Fruit fly (Drosophila melanogaster): ENCODE results near the gene CG32944.

The CG32944 gene

dm6 chr3R:4416138-4416537, 3.2 kb downstream of the CG32944 start, which contains the start of gene CG31528:
Gene CG31528, plus strand, starts transcription at chr3R:4416438.
- no peak for TF ChIP-seq tj (GFP tag; optimal IDR thresholded peaks at IDR 0.05)
- no peak for TF ChIP-seq CG12768 (GFP tag; optimal IDR thresholded peaks at IDR 0.05)
- no peak for TF ChIP-seq Clk (GFP tag; optimal IDR thresholded peaks at IDR 0.05)
- no peak for TF ChIP-seq Crg-1 (GFP tag; optimal IDR thresholded peaks at IDR 0.05)
- TF ChIP-seq ovo (GFP tag; optimal IDR thresholded peaks at IDR 0.05) = no peak
- TF ChIP-seq bab1 (GFP tag; optimal IDR thresholded peaks at IDR 0.05) = no peak
- TF ChIP-seq CG1620 (GFP tag; optimal IDR thresholded peaks at IDR 0.05) = no peak
- no peak for TF ChIP-seq toe (GFP tag; optimal IDR thresholded peaks at IDR 0.05)
- TF ChIP-seq CG7101 (tag; optimal IDR thresholded peaks at IDR 0.05) = no peak
- no peak for TF ChIP-seq CG7045 (GFP tag; optimal IDR thresholded peaks at IDR 0.05)

- no peak for TF ChIP-seq CG11617 (GFP tag; optimal IDR thresholded peaks at IDR 0.05)
- TF ChIP-seq Clk (GFP tag; optimal IDR thresholded peaks at IDR 0.05) = no peak
- no peak for TF ChIP-seq toe (GFP tag; optimal IDR thresholded peaks at IDR 0.05)
- TF ChIP-seq CG33017 (tag; optimal IDR thresholded peaks at IDR 0.05) = no peak
- no peak for TF ChIP-seq pad (GFP tag; optimal IDR thresholded peaks at IDR 0.05)
- no peak for TF ChIP-seq Crg-1 (GFP tag; optimal IDR thresholded peaks at IDR 0.05)
These were observed 12.1 kb downstream of the CG32944 start for dm6 chr3R:4407325-4407724.

DNA sequence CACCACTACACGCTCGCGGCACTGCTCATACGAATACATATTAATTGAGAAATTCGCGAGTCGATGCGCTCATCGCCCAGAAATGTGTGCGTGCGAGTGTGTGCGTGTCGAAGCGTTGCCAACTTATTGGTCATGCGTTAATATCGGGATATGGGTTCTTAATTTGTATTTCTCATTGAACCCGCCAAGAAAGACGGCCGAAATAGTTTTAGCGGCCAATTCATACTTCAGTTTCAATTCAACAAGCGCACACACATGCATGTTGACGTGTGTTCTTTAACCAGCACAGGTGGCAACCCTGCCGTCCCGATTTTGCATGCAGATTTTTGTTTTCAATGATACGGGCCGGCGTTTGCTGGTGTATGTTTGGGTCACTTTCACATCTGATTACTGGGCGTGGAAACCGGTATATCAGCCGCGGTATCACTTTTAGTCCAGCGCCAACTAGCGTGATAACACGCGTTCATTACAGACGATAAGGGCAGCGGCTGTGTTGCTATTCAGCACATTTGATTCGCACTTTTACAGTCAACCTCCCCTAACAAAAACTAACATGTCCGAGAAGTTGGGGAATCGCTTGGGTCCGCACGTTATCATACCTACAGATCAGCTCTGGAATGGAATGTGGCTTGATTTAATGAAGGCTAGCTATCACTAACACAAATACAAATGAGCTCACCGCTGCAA, 15.5 kb downstream of the CG32944 start:
- TF ChIP-seq tj (GFP tag; optimal IDR thresholded peaks at IDR 0.05) (peak; percentile 58), Mnt (GFP tag; optimal IDR thresholded peaks at IDR 0.05) (peak; percentile 85), CG7101 (tag; optimal IDR thresholded peaks at IDR 0.05) (no peak), cnc (optimal IDR thresholded peaks at IDR 0.05) (no peak), Clk (GFP tag; optimal IDR thresholded peaks at IDR 0.05) (no peak), cic (GFP tag; optimal IDR thresholded peaks at IDR 0.05) (peak; percentile 75), CG5204 (GFP tag; optimal IDR thresholded peaks at IDR 0.05) (no peak), bab1 (GFP tag; optimal IDR thresholded peaks at IDR 0.05) (peak; percentile 22), CG33017 (tag; optimal IDR thresholded peaks at IDR 0.05) (peak; percentile 33), CG7045 (GFP tag; optimal IDR thresholded peaks at IDR 0.05) (no peak), toe (GFP tag; optimal IDR thresholded peaks at IDR 0.05) (peak; percentile 27), CG12768 (GFP tag; optimal IDR thresholded peaks at IDR 0.05) (peak; percentile 42), CG14711 (tag; optimal IDR thresholded peaks at IDR 0.05) (peak; percentile 91)

- TF ChIP-seq pad (GFP tag; optimal IDR thresholded peaks at IDR 0.05) = peak; percentile 15
- peak; percentile 35 for TF ChIP-seq bab1 (GFP tag; optimal IDR thresholded peaks at IDR 0.05)
- TF ChIP-seq CG7101 (tag; optimal IDR thresholded peaks at IDR 0.05) = peak; percentile 52
- peak; percentile 55 for TF ChIP-seq toe (GFP tag; optimal IDR thresholded peaks at IDR 0.05)
- TF ChIP-seq CG12768 (GFP tag; optimal IDR thresholded peaks at IDR 0.05) = no peak
- no peak for TF ChIP-seq Clk (GFP tag; optimal IDR thresholded peaks at IDR 0.05)
- no peak for TF ChIP-seq kay (GFP tag; ENCODE audit: borderline replicate concordance)
- TF ChIP-seq CG1620 (GFP tag; optimal IDR thresholded peaks at IDR 0.05) = no peak
- peak; percentile 28 for TF ChIP-seq cic (GFP tag; optimal IDR thresholded peaks at IDR 0.05)
- no peak for TF ChIP-seq Crg-1 (GFP tag; optimal IDR thresholded peaks at IDR 0.05)
- TF ChIP-seq CG5204 (GFP tag; optimal IDR thresholded peaks at IDR 0.05) = no peak
- no peak for TF ChIP-seq CG33017 (tag; optimal IDR thresholded peaks at IDR 0.05)
- TF ChIP-seq Hr96 (GFP tag; optimal IDR thresholded peaks at IDR 0.05) = no peak
- no peak for TF ChIP-seq CG7045 (GFP tag; optimal IDR thresholded peaks at IDR 0.05)
- peak; percentile 16 for TF ChIP-seq CG11617 (GFP tag; optimal IDR thresholded peaks at IDR 0.05)
- no peak for TF ChIP-seq cnc (optimal IDR thresholded peaks at IDR 0.05)
- TF ChIP-seq ovo (GFP tag; optimal IDR thresholded peaks at IDR 0.05) = peak; percentile 28
- peak; percentile 79 for TF ChIP-seq Mnt (GFP tag; optimal IDR thresholded peaks at IDR 0.05)
- peak; percentile 78 for TF ChIP-seq CG14711 (tag; optimal IDR thresholded peaks at IDR 0.05)
- TF ChIP-seq tj (GFP tag; optimal IDR thresholded peaks at IDR 0.05) = no peak
These were observed 16.3 kb downstream of the CG32944 start, which contains the start of gene lost for dm6 chr3R:4402884-4403705. Gene lost, plus strand, starts transcription at chr3R:4403076.

dm6 chr3R:4401977-4402589, 17.3 kb downstream of the CG32944 start, which contains the start of gene CG9853:
Gene CG9853, minus strand, starts transcription at chr3R:4402027.
- TF ChIP-seq cic (GFP tag; optimal IDR thresholded peaks at IDR 0.05) (no peak), Mnt (GFP tag; optimal IDR thresholded peaks at IDR 0.05) (no peak), CG1620 (GFP tag; optimal IDR thresholded peaks at IDR 0.05) (no peak), tj (GFP tag; optimal IDR thresholded peaks at IDR 0.05) (no peak), toe (GFP tag; optimal IDR thresholded peaks at IDR 0.05) (no peak), kay (GFP tag; ENCODE audit: borderline replicate concordance) (no peak), cnc (optimal IDR thresholded peaks at IDR 0.05) (no peak), CG7045 (GFP tag; optimal IDR thresholded peaks at IDR 0.05) (no peak), CG11617 (GFP tag; optimal IDR thresholded peaks at IDR 0.05) (no peak), CG14711 (tag; optimal IDR thresholded peaks at IDR 0.05) (no peak), pad (GFP tag; optimal IDR thresholded peaks at IDR 0.05) (no peak), ovo (GFP tag; optimal IDR thresholded peaks at IDR 0.05) (no peak), CG12768 (GFP tag; optimal IDR thresholded peaks at IDR 0.05) (no peak)

DNA sequence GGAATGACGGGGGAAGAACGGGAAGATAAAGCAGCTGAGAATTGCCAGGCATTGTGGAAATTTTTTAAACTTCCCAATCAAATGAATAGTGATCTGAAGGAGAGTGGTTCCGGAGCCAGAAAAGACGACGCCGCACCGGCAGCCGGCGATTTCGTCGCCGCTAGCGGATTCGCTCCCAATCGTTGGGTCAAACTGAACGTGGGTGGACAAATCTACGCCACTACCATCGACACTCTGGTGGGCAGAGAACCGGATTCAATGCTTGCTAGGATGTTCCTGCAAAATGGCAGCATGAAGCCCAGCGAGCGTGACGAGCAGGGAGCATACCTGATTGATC, 18.9 kb downstream of the CG32944 start, which contains the start of gene CG14647:
TSS of gene CG14647 (plus strand) at position 14 of the 337 bp plus-strand sequence.
- no peak for TF ChIP-seq CG33017 (tag; optimal IDR thresholded peaks at IDR 0.05)
- no peak for TF ChIP-seq Mnt (GFP tag; optimal IDR thresholded peaks at IDR 0.05)
- no peak for TF ChIP-seq toe (GFP tag; optimal IDR thresholded peaks at IDR 0.05)
- TF ChIP-seq ovo (GFP tag; optimal IDR thresholded peaks at IDR 0.05) = no peak
- TF ChIP-seq cnc (optimal IDR thresholded peaks at IDR 0.05) = no peak
- no peak for TF ChIP-seq CG12768 (GFP tag; optimal IDR thresholded peaks at IDR 0.05)
- no peak for TF ChIP-seq CG1620 (GFP tag; optimal IDR thresholded peaks at IDR 0.05)
- TF ChIP-seq CG7045 (GFP tag; optimal IDR thresholded peaks at IDR 0.05) = no peak
- no peak for TF ChIP-seq bab1 (GFP tag; optimal IDR thresholded peaks at IDR 0.05)

Data from whole organism, adult.